Worm (Caenorhabditis elegans): ENCODE data around the gene ent-2.

DNA sequence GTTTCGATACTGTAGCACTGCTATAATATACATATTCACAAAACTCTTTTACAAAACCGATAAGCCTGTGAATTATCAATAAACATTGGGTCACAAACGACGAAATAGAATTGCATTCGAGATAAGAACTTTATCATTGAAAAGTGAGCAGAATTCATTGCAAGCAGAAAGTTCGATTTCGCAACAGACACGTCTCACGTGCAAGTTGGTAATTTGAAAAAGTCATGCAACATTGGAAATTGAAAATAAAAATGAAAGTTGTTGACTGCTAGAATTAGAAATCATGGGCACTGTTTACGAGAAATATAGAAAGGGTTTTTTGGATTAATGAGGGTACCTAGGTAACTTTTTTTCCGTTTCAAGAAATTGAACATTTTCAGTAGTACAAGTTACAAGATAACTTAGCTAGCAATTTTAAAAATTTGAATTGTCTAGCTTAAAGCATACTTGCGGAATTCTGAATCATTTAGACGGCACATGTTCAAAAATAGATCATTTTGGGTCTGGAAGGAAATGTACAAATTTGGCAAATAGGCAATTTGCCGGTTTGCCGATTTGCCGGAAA is 9.7 kb downstream of the ent-2 start:
- no peak for TF ChIP-seq nhr-12 (tag; optimal IDR thresholded peaks at IDR 0.05)
- TF ChIP-seq sup-37 (GFP tag; optimal IDR thresholded peaks at IDR 0.05), result no peak
- peak; percentile 44 for TF ChIP-seq ztf-4 (tag; optimal IDR thresholded peaks at IDR 0.05)
- peak in 1 of 3 experiments; percentile 7 for TF ChIP-seq dpl-1 (GFP tag; optimal IDR thresholded peaks at IDR 0.05)
- TF ChIP-seq lir-3 (tag; optimal IDR thresholded peaks at IDR 0.05; ENCODE audit: poor library complexity), result no peak
- no peak for TF ChIP-seq ces-1 (GFP tag; optimal IDR thresholded peaks at IDR 0.05)
- no peak for TF ChIP-seq dsc-1 (tag; optimal IDR thresholded peaks at IDR 0.05)
- no peak for TF ChIP-seq lin-39 (tag; optimal IDR thresholded peaks at IDR 0.05)
- no peak for TF ChIP-seq lin-15B (tag; optimal IDR thresholded peaks at IDR 0.05)

Measured in whole organism, L1 larva.